Fruit fly (Drosophila melanogaster) whole organism, embryonic: ENCODE results near the gene CG43693.

ENCODE experiments used
- ATbp ChIP-seq: fragments of 200-800 bp; sonication (Bioruptor generic); optimal IDR thresholded peaks from 2 replicates; lab custom pipeline; 2017; ENCODE audit warnings: missing biosample characterization, mild to moderate bottlenecking, missing genetic modification characterization, missing genetic modification reagents
- Asciz ChIP-seq: fragments of 200-800 bp; sonication (Bioruptor generic); optimal IDR thresholded peaks from 2 replicates; lab custom pipeline; 2017; ENCODE audit warnings: missing biosample characterization, mild to moderate bottlenecking, missing genetic modification characterization, missing genetic modification reagents
- CG10543 ChIP-seq: fragments of 200-800 bp; sonication (Bioruptor generic); optimal IDR thresholded peaks from 3 replicates; lab custom pipeline; 2017; ENCODE audit warnings: missing biosample characterization, mild to moderate bottlenecking, missing genetic modification characterization, moderate library complexity
- CG11093 ChIP-seq: fragments of 200-800 bp; sonication (Bioruptor generic); IDR thresholded peaks from 3 replicates; pipeline ENCODE4 v1.3.6; 2022; ENCODE audit warnings: missing biosample characterization, missing genetic modification characterization
- CG11504 ChIP-seq: fragments of 200-800 bp; sonication (Bioruptor generic); optimal IDR thresholded peaks from 3 replicates; lab custom pipeline; 2019; ENCODE audit warnings: missing biosample characterization, mild to moderate bottlenecking, missing genetic modification characterization, moderate library complexity
- CG12391 ChIP-seq: fragments of 200-800 bp; sonication (Bioruptor generic); optimal IDR thresholded peaks from 3 replicates; lab custom pipeline; 2018; ENCODE audit warnings: missing biosample characterization, mild to moderate bottlenecking, missing genetic modification characterization, moderate library complexity
- CG13894 ChIP-seq: fragments of 200-800 bp; sonication (Bioruptor generic); optimal IDR thresholded peaks from 3 replicates; lab custom pipeline; 2018; ENCODE audit warnings: missing biosample characterization, mild to moderate bottlenecking, missing genetic modification characterization, moderate library complexity
- CG14860 ChIP-seq: fragments of 200-800 bp; sonication (Bioruptor generic); IDR thresholded peaks from 3 replicates; pipeline ENCODE4 v1.3.6; 2022; ENCODE audit warnings: missing biosample characterization, missing genetic modification characterization; ENCODE audit not compliant: partially characterized antibody
- CG15479 ChIP-seq: fragments of 200-800 bp; sonication (Bioruptor generic); optimal IDR thresholded peaks from 3 replicates; lab custom pipeline; 2019; ENCODE audit warnings: missing biosample characterization, mild to moderate bottlenecking, missing genetic modification characterization, moderate library complexity
- CG17186 ChIP-seq: fragments of 200-800 bp; sonication (Bioruptor generic); optimal IDR thresholded peaks from 3 replicates; lab custom pipeline; 2017; ENCODE audit warnings: missing biosample characterization, missing genetic modification reagents, missing genetic modification characterization
- CG17829 ChIP-seq: fragments of 200-800 bp; optimal IDR thresholded peaks from 2 replicates; lab custom pipeline; 2019; ENCODE audit warnings: missing biosample characterization, mild to moderate bottlenecking, missing genetic modification characterization, moderate library complexity
- CG2678 ChIP-seq: fragments of 200-800 bp; sonication (Bioruptor generic); optimal IDR thresholded peaks from 3 replicates; lab custom pipeline; 2019; ENCODE audit warnings: missing biosample characterization, mild to moderate bottlenecking, missing genetic modification characterization, moderate library complexity
- CG30431 ChIP-seq: fragments of 200-800 bp; sonication (Bioruptor generic); optimal IDR thresholded peaks from 2 replicates; lab custom pipeline; 2017; ENCODE audit warnings: missing biosample characterization, missing genetic modification characterization
- CG34376 ChIP-seq: fragments of 200-800 bp; sonication (Bioruptor generic); optimal IDR thresholded peaks from 2 replicates; lab custom pipeline; 2018; ENCODE audit warnings: missing biosample characterization, mild to moderate bottlenecking, missing genetic modification characterization
- CG34422 ChIP-seq: fragments of 200-800 bp; sonication (Bioruptor generic); IDR thresholded peaks from 3 replicates; pipeline ENCODE4 v1.3.6; 2022; ENCODE audit warnings: missing biosample characterization, missing genetic modification characterization
- CG3726 ChIP-seq: fragments of 200-800 bp; sonication (Bioruptor generic); IDR thresholded peaks from 3 replicates; pipeline ENCODE4, ENCODE4 v1.3.6; 2022; ENCODE audit warnings: missing biosample characterization, missing genetic modification characterization
- CG42726 ChIP-seq: fragments of 200-800 bp; sonication (Bioruptor generic); IDR thresholded peaks from 2 replicates; pipeline ENCODE4 v1.3.6; 2022; ENCODE audit warnings: missing biosample characterization, missing genetic modification characterization; ENCODE audit not compliant: partially characterized antibody
- Dfd ChIP-seq, 2 experiments: fragments of >200 bp; optimal IDR thresholded peaks; 2 replicates each; lab custom pipeline; 2017; ENCODE audit warnings: missing biosample characterization in 2 of 2, missing genetic modification characterization in 2 of 2
- Dll ChIP-seq: fragments of 200-800 bp; sonication (Bioruptor generic); IDR thresholded peaks from 4 replicates; pipeline ENCODE4 v1.3.6; 2022; ENCODE audit warnings: missing biosample characterization, missing genetic modification characterization; ENCODE audit not compliant: partially characterized antibody
- E2f2 ChIP-seq: fragments of 200-800 bp; sonication (Bioruptor generic); IDR thresholded peaks from 2 replicates; pipeline ENCODE4 v1.3.6; 2022; ENCODE audit warnings: missing biosample characterization, missing genetic modification characterization
- HmgZ ChIP-seq: fragments of 200-800 bp; sonication (Bioruptor generic); optimal IDR thresholded peaks from 2 replicates; lab custom pipeline; 2018; ENCODE audit warnings: missing biosample characterization, mild to moderate bottlenecking, missing genetic modification characterization
- Jarid2 ChIP-seq: fragments of 200-800 bp; sonication (Bioruptor generic); optimal IDR thresholded peaks from 3 replicates; lab custom pipeline; 2017; ENCODE audit warnings: mild to moderate bottlenecking, missing biosample characterization, missing genetic modification reagents, missing genetic modification characterization
- Opbp ChIP-seq: fragments of 200-800 bp; sonication (Bioruptor generic); IDR thresholded peaks from 3 replicates; pipeline ENCODE4 v1.3.6; 2022; ENCODE audit warnings: missing biosample characterization, missing genetic modification characterization; ENCODE audit not compliant: partially characterized antibody
- Rx ChIP-seq: fragments of 200-800 bp; sonication (Bioruptor generic); IDR thresholded peaks from 2 replicates; pipeline ENCODE4 v1.3.6; 2022; ENCODE audit warnings: missing biosample characterization, missing genetic modification characterization
- Sry-β ChIP-seq: fragments of 200-800 bp; sonication (Bioruptor generic); optimal IDR thresholded peaks from 2 replicates; lab custom pipeline; 2018; ENCODE audit warnings: missing biosample characterization, mild to moderate bottlenecking, missing genetic modification characterization, moderate library complexity
- ato ChIP-seq: fragments of 200-800 bp; sonication (Bioruptor generic); IDR thresholded peaks from 2 replicates; pipeline ENCODE4 v1.3.6; 2022; ENCODE audit warnings: missing biosample characterization, missing genetic modification characterization; ENCODE audit not compliant: partially characterized antibody
- bbx ChIP-seq: fragments of 200-800 bp; sonication (Bioruptor generic); IDR thresholded peaks from 2 replicates; pipeline ENCODE4 v1.3.6; 2022; ENCODE audit warnings: missing biosample characterization, missing genetic modification characterization; ENCODE audit not compliant: partially characterized antibody
- caup ChIP-seq: fragments of 200-800 bp; sonication (Bioruptor generic); optimal IDR thresholded peaks from 3 replicates; lab custom pipeline; 2017; ENCODE audit warnings: missing biosample characterization, mild to moderate bottlenecking, missing genetic modification characterization, moderate library complexity; ENCODE audit not compliant: severe bottlenecking
- crp ChIP-seq, 2 experiments: fragments of 200-800 bp; sonication (Bioruptor generic); optimal IDR thresholded peaks; 2 replicates in 1 of 2; 3 replicates in 1 of 2; lab custom pipeline; 2017; ENCODE audit warnings: missing biosample characterization in 2 of 2, missing genetic modification characterization in 2 of 2, mild to moderate bottlenecking in 1 of 2, moderate library complexity in 1 of 2
- grau ChIP-seq: fragments of 200-800 bp; optimal IDR thresholded peaks from 3 replicates; lab custom pipeline; 2019; ENCODE audit warnings: missing biosample characterization, mild to moderate bottlenecking, missing genetic modification characterization, moderate library complexity
- her ChIP-seq: fragments of 200-800 bp; sonication (Bioruptor generic); optimal IDR thresholded peaks from 2 replicates; lab custom pipeline; 2016; ENCODE audit warnings: missing biosample characterization, missing genetic modification characterization
- hkb ChIP-seq, 2 experiments: fragments of 200-800 bp in 1 of 2; fragments of >200 bp in 1 of 2; sonication (Bioruptor generic) in 1 of 2; IDR thresholded peaks in 1 of 2; optimal IDR thresholded peaks in 1 of 2; 2 replicates each; pipeline versions ENCODE4 v1.3.6 to Lab custom; 2017 to 2022; ENCODE audit warnings: missing biosample characterization in 1 of 2, missing genetic modification characterization in 1 of 2
- hth ChIP-seq: fragments of >200 bp; optimal IDR thresholded peaks from 2 replicates; lab custom pipeline; 2017; ENCODE audit warnings: inconsistent platforms
- kni ChIP-seq: fragments of 200-800 bp; sonication (Bioruptor generic); optimal IDR thresholded peaks from 3 replicates; lab custom pipeline; 2017; ENCODE audit warnings: mild to moderate bottlenecking, missing biosample characterization, missing genetic modification reagents, missing genetic modification characterization
- lbe ChIP-seq: fragments of 200-800 bp; sonication (Bioruptor generic); optimal IDR thresholded peaks from 2 replicates; lab custom pipeline; 2016; ENCODE audit warnings: missing biosample characterization, mild to moderate bottlenecking, missing genetic modification characterization
- lola ChIP-seq, 3 experiments: fragments of >200 bp in 2 of 3; fragments of 200-800 bp in 1 of 3; sonication (Bioruptor generic) in 1 of 3; optimal IDR thresholded peaks; 2 replicates each; lab custom pipeline; 2017 to 2019; ENCODE audit warnings: missing biosample characterization in 3 of 3, missing genetic modification characterization in 3 of 3, mild to moderate bottlenecking in 1 of 3, moderate library complexity in 1 of 3
- mirr ChIP-seq: fragments of 200-800 bp; sonication (Bioruptor generic); optimal IDR thresholded peaks from 3 replicates; lab custom pipeline; 2018; ENCODE audit warnings: missing biosample characterization, mild to moderate bottlenecking, missing genetic modification characterization
- mld ChIP-seq: fragments of 200-800 bp; sonication (Bioruptor generic); IDR thresholded peaks from 3 replicates; pipeline ENCODE4 v1.3.6; 2022; ENCODE audit warnings: missing biosample characterization, missing genetic modification characterization; ENCODE audit not compliant: partially characterized antibody
- nom ChIP-seq: fragments of 200-800 bp; sonication (Bioruptor generic); optimal IDR thresholded peaks from 2 replicates; lab custom pipeline; 2017; ENCODE audit warnings: missing biosample characterization, missing genetic modification characterization, mild to moderate bottlenecking, moderate library complexity, missing genetic modification reagents
- sna ChIP-seq: fragments of 200-800 bp; sonication (Bioruptor generic); IDR thresholded peaks from 2 replicates; pipeline ENCODE4 v1.3.6; 2022; ENCODE audit warnings: missing biosample characterization, missing genetic modification characterization; ENCODE audit not compliant: partially characterized antibody
- so ChIP-seq: fragments of 200-800 bp; sonication (Bioruptor generic); IDR thresholded peaks from 3 replicates; pipeline ENCODE4 v1.3.6; 2022; ENCODE audit warnings: missing biosample characterization, missing genetic modification characterization
- stc ChIP-seq: fragments of 200-800 bp; sonication (Bioruptor generic); IDR thresholded peaks from 2 replicates; pipeline ENCODE4 v1.3.6; 2022; ENCODE audit warnings: missing biosample characterization, missing genetic modification characterization
- tgo ChIP-seq: fragments of 200-800 bp; sonication (Bioruptor generic); IDR thresholded peaks from 3 replicates; pipeline ENCODE4 v1.3.6; 2022; ENCODE audit warnings: missing biosample characterization, missing genetic modification characterization
- tin ChIP-seq: fragments of 200-800 bp; sonication (Bioruptor generic); optimal IDR thresholded peaks from 3 replicates; lab custom pipeline; 2016; ENCODE audit warnings: missing biosample characterization, missing genetic modification characterization
- unc-4 ChIP-seq: fragments of 200-800 bp; sonication (Bioruptor generic); IDR thresholded peaks from 2 replicates; pipeline ENCODE4 v1.3.6; 2022; ENCODE audit warnings: missing biosample characterization, missing genetic modification characterization; ENCODE audit not compliant: partially characterized antibody
- zfh1 ChIP-seq: fragments of 200-800 bp; sonication (Bioruptor generic); IDR thresholded peaks from 3 replicates; pipeline ENCODE4 v1.3.6; 2022; ENCODE audit warnings: missing biosample characterization, missing genetic modification characterization

CG43693 gene

dm6 chr3L:11010410-11010827, 40.8 kb downstream of the CG43693 start (continued):
- TF ChIP-seq CG10543 (peak; percentile 55), Asciz (no peak), CG17186 (no peak), CG30431 (GFP tag; lab: Kevin White, UChicago) (no peak), Rx (no peak), mirr (GFP tag; lab: Kevin White, UChicago) (peak; percentile 49), CG13894 (tag; lab: Kevin White, UChicago) (peak; percentile 22), ato (0 out of 2 replicates have a peak, but pooled peaks have one; percentile 33), CG34422 (GFP tag; lab: Robert Waterston, UW) (peak; percentile 75; the same call in 1 of the 3 replicates), CG11504 (tag; lab: Kevin White, UChicago) (peak; percentile 41), lola (GFP tag; optimal IDR thresholded peaks at IDR 0.05; lab: Kevin White, UChicago) (peak in 1 of 3 experiments; percentile 69), Dll (GFP tag; lab: Robert Waterston, UW) (peak; percentile 36; the same call in 1 of the 4 replicates), so (GFP tag; lab: Robert Waterston, UW) (0 out of 3 replicates have a peak, but pooled peaks have one; percentile 63), CG17829 (tag; lab: Kevin White, UChicago) (peak; percentile 11), caup (no peak), mld (0 out of 3 replicates have a peak, but pooled peaks have one; percentile 37), ATbp (peak; percentile 38), tgo (GFP tag; lab: Robert Waterston, UW) (no peak), grau (no peak), bbx (GFP tag; lab: Robert Waterston, UW) (peak; percentile 58; the same call in 1 of the 2 replicates), crp (GFP tag; optimal IDR thresholded peaks at IDR 0.05; lab: Kevin White, UChicago) (no peak), zfh1 (GFP tag; lab: Robert Waterston, UW) (0 out of 3 replicates have a peak, but pooled peaks have one; percentile 42), CG11093 (GFP tag; lab: Robert Waterston, UW) (no peak), sna (GFP tag; lab: Robert Waterston, UW) (peak; percentile 25; the same call in 1 of the 2 replicates), tin (GFP tag; lab: Kevin White, UChicago) (no peak), her (GFP tag; lab: Kevin White, UChicago) (peak; percentile 6), stc (0 out of 2 replicates have a peak, but pooled peaks have one; percentile 19), Jarid2 (GFP tag; lab: Kevin White, UChicago) (peak; percentile 75), hkb (optimal IDR thresholded peaks at IDR 0.05; lab: Kevin White, UChicago) (no peak), hkb (GFP tag; IDR thresholded peaks at IDR 0.05; lab: Robert Waterston, UW) (peak; percentile 19; the same call in 1 of the 2 replicates), kni (GFP tag; lab: Kevin White, UChicago) (peak; percentile 83), CG3726 (GFP tag; lab: Robert Waterston, UW) (no peak), Dfd (GFP tag; optimal IDR thresholded peaks at IDR 0.05; lab: Kevin White, UChicago) (peak in 1 of 2 experiments; percentile 44), CG14860 (GFP tag; lab: Robert Waterston, UW) (no peak), E2f2 (GFP tag; lab: Robert Waterston, UW) (peak; percentile 38; the same call in 1 of the 2 replicates), lbe (GFP tag; lab: Kevin White, UChicago) (peak; percentile 76), CG2678 (peak; percentile 11), CG34376 (GFP tag; lab: Kevin White, UChicago) (peak; percentile 33), hth (no peak), unc-4 (0 out of 2 replicates have a peak, but pooled peaks have one; percentile 28), Sry-β (GFP tag; lab: Kevin White, UChicago) (no peak), CG12391 (tag; lab: Kevin White, UChicago) (no peak), CG42726 (GFP tag; lab: Robert Waterston, UW) (peak; percentile 20; the same call in 1 of the 2 replicates), CG15479 (peak; percentile 85), nom (peak; percentile 99), Opbp (GFP tag; lab: Robert Waterston, UW) (peak; percentile 65; the same call in 2 of the 3 replicates), HmgZ (tag; lab: Kevin White, UChicago) (peak; percentile 48)
